Worm (Caenorhabditis elegans) whole organism, L2 larva: ENCODE measurements around the gene F58E6.4.

Experiments used
- ZK546.5 ChIP-seq: sonication (generic microtip); optimal IDR thresholded peaks from 2 replicates; lab custom pipeline; 2017; ENCODE audit warnings: missing biosample characterization, missing genetic modification characterization
- aly-2 ChIP-seq: fragments of 150-350 bp; optimal IDR thresholded peaks from 2 replicates; lab custom pipeline; 2014; ENCODE audit warnings: missing biosample characterization, missing genetic modification characterization
- ceh-82 ChIP-seq: fragments of 150-350 bp; optimal IDR thresholded peaks from 2 replicates; lab custom pipeline; 2014; ENCODE audit warnings: missing biosample characterization, missing genetic modification characterization
- egl-27 ChIP-seq: sonication (generic microtip); optimal IDR thresholded peaks from 3 replicates; lab custom pipeline; 2017; ENCODE audit warnings: missing biosample characterization, missing genetic modification reagents, missing genetic modification characterization
- mdl-1 ChIP-seq, 2 experiments: fragments of 150-350 bp in 1 of 2; sonication (generic microtip) in 1 of 2; optimal IDR thresholded peaks; 2 replicates each; lab custom pipeline; 2017; ENCODE audit warnings: missing biosample characterization in 2 of 2, missing genetic modification characterization in 2 of 2
- nhr-11 ChIP-seq: fragments of 150-350 bp; optimal IDR thresholded peaks from 2 replicates; lab custom pipeline; 2014; ENCODE audit warnings: missing biosample characterization, missing genetic modification characterization
- nhr-237 ChIP-seq: fragments of 150-350 bp; optimal IDR thresholded peaks from 2 replicates; lab custom pipeline; 2014; ENCODE audit warnings: missing biosample characterization, missing genetic modification characterization
- nhr-77 ChIP-seq: fragments of 150-350 bp; optimal IDR thresholded peaks from 2 replicates; lab custom pipeline; 2014; ENCODE audit warnings: missing biosample characterization, missing genetic modification characterization

DNA sequence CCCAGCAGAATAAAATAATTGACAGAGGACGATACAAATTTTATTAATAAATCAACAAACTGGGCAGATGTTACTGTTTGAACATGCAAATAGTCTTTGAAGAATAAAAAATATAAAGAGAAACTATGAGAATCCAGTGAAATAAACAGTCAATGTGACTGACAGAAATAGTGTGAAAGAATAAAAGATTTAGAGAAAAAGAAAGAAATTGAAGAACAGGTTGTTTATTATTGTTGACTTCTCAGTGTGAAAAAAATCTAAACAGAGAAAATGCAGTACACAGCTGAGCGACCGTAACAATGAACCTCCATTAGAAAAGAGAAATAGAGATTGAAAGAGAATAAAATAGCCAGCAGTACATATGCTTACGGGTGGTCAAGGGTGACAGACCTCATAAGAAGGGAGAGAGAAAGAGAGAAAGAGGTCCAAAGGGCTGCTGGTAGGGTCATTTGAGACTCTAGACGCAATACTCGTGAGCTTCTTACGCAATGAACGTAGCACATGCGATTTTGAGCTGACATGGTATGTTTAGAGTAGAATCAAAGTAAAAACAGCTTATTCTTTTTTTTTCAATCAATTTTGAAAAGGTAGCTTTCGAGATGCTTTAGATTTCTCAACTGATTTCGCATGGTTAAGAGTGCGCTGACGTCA, 26.1 kb downstream of the F58E6.4 start, which contains the start of gene slcr-46.3:
- no peak for TF ChIP-seq nhr-237 (tag; lab: Kevin White, UChicago)
- no peak for TF ChIP-seq nhr-11 (tag; lab: Kevin White, UChicago)
- TF ChIP-seq egl-27: no peak
- no peak for TF ChIP-seq mdl-1 (tag; optimal IDR thresholded peaks at IDR 0.05; lab: Kevin White, UChicago)
- TF ChIP-seq nhr-77: no peak
- no peak for TF ChIP-seq aly-2
- no peak for TF ChIP-seq ZK546.5 (tag; lab: Kevin White, UChicago)
- no peak for TF ChIP-seq ceh-82 (tag; lab: Kevin White, UChicago)
